Fruit fly (Drosophila melanogaster) whole organism, embryonic: ENCODE results near the gene CG5506.

Experiments used
- CG10147 ChIP-seq: fragments of 200-800 bp; sonication (Bioruptor generic); optimal IDR thresholded peaks from 2 replicates; lab custom pipeline; 2019; ENCODE audit warnings: missing biosample characterization, mild to moderate bottlenecking, missing genetic modification characterization, moderate library complexity
- CG10431 ChIP-seq: fragments of 200-800 bp; sonication (Bioruptor generic); optimal IDR thresholded peaks from 3 replicates; lab custom pipeline; 2018; ENCODE audit warnings: missing biosample characterization, mild to moderate bottlenecking, missing genetic modification characterization
- CG10654 ChIP-seq: fragments of 200-800 bp; sonication (Bioruptor generic); optimal IDR thresholded peaks from 2 replicates; lab custom pipeline; 2016; ENCODE audit warnings: missing biosample characterization, missing genetic modification characterization
- CG12299 ChIP-seq: fragments of 200-800 bp; sonication (Bioruptor generic); optimal IDR thresholded peaks from 2 replicates; lab custom pipeline; 2018; ENCODE audit warnings: missing biosample characterization, mild to moderate bottlenecking, missing genetic modification characterization
- CG12391 ChIP-seq: fragments of 200-800 bp; sonication (Bioruptor generic); optimal IDR thresholded peaks from 3 replicates; lab custom pipeline; 2018; ENCODE audit warnings: missing biosample characterization, mild to moderate bottlenecking, missing genetic modification characterization, moderate library complexity
- CG12744 ChIP-seq: fragments of 200-800 bp; sonication (Bioruptor generic); optimal IDR thresholded peaks from 2 replicates; lab custom pipeline; 2016; ENCODE audit warnings: missing biosample characterization, missing genetic modification characterization
- CG12769 ChIP-seq: fragments of 200-800 bp; sonication (Bioruptor generic); optimal IDR thresholded peaks from 2 replicates; lab custom pipeline; 2019; ENCODE audit warnings: missing biosample characterization, mild to moderate bottlenecking, missing genetic modification characterization, moderate library complexity
- CG13624 ChIP-seq: fragments of 200-800 bp; sonication (Bioruptor generic); optimal IDR thresholded peaks from 2 replicates; lab custom pipeline; 2016; ENCODE audit warnings: missing biosample characterization, missing genetic modification characterization
- CG13894 ChIP-seq: fragments of 200-800 bp; sonication (Bioruptor generic); optimal IDR thresholded peaks from 3 replicates; lab custom pipeline; 2018; ENCODE audit warnings: missing biosample characterization, mild to moderate bottlenecking, missing genetic modification characterization, moderate library complexity
- CG14710 ChIP-seq: fragments of 200-800 bp; sonication (Bioruptor generic); optimal IDR thresholded peaks from 3 replicates; lab custom pipeline; 2019; ENCODE audit warnings: missing biosample characterization, mild to moderate bottlenecking, missing genetic modification characterization, moderate library complexity
- CG14860 ChIP-seq: fragments of 200-800 bp; sonication (Bioruptor generic); IDR thresholded peaks from 3 replicates; pipeline ENCODE4 v1.3.6; 2022; ENCODE audit warnings: missing biosample characterization, missing genetic modification characterization; ENCODE audit not compliant: partially characterized antibody
- CG15269 ChIP-seq: fragments of 200-800 bp; sonication (Bioruptor generic); optimal IDR thresholded peaks from 2 replicates; lab custom pipeline; 2018; ENCODE audit warnings: missing biosample characterization, mild to moderate bottlenecking, missing genetic modification characterization, moderate library complexity
- CG1602 ChIP-seq: fragments of 200-800 bp; sonication (Bioruptor generic); optimal IDR thresholded peaks from 3 replicates; lab custom pipeline; 2016; ENCODE audit warnings: missing biosample characterization, missing genetic modification characterization
- CG18619 ChIP-seq: fragments of 200-800 bp; sonication (Bioruptor generic); optimal IDR thresholded peaks from 3 replicates; lab custom pipeline; 2017; ENCODE audit warnings: missing biosample characterization, mild to moderate bottlenecking, missing genetic modification characterization
- CG2129 ChIP-seq: fragments of 200-800 bp; sonication (Bioruptor generic); IDR thresholded peaks from 2 replicates; pipeline ENCODE4 v1.3.6; 2022; ENCODE audit warnings: missing biosample characterization, missing genetic modification characterization; ENCODE audit not compliant: partially characterized antibody
- CG3847 ChIP-seq: fragments of 200-800 bp; sonication (Bioruptor generic); IDR thresholded peaks from 2 replicates; pipeline ENCODE4 v1.3.6; 2022; ENCODE audit warnings: missing biosample characterization, missing genetic modification characterization
- CG4282 ChIP-seq: fragments of 200-800 bp; sonication (Bioruptor generic); optimal IDR thresholded peaks from 2 replicates; lab custom pipeline; 2016; ENCODE audit warnings: missing biosample characterization, missing genetic modification characterization
- CG4820 ChIP-seq: fragments of 200-800 bp; sonication (Bioruptor generic); optimal IDR thresholded peaks from 3 replicates; lab custom pipeline; 2016; ENCODE audit warnings: missing biosample characterization, missing genetic modification characterization
- CG6683 ChIP-seq: fragments of 200-800 bp; sonication (Bioruptor generic); optimal IDR thresholded peaks from 2 replicates; lab custom pipeline; 2017; ENCODE audit warnings: missing biosample characterization, mild to moderate bottlenecking, missing genetic modification characterization, missing genetic modification reagents
- CG7357 ChIP-seq: fragments of 200-800 bp; sonication (Bioruptor generic); IDR thresholded peaks from 3 replicates; pipeline ENCODE4 v1.3.6; 2022; ENCODE audit warnings: missing biosample characterization, missing genetic modification characterization
- CG7556 ChIP-seq: fragments of 200-800 bp; sonication (Bioruptor generic); optimal IDR thresholded peaks from 2 replicates; lab custom pipeline; 2017; ENCODE audit warnings: missing biosample characterization, mild to moderate bottlenecking, missing genetic modification characterization
- CG9609 ChIP-seq: fragments of 200-800 bp; sonication (Bioruptor generic); optimal IDR thresholded peaks from 3 replicates; lab custom pipeline; 2016; ENCODE audit warnings: missing biosample characterization, missing genetic modification characterization
- Dp ChIP-seq: fragments of 200-800 bp; sonication (Bioruptor generic); optimal IDR thresholded peaks from 2 replicates; lab custom pipeline; 2018; ENCODE audit warnings: missing biosample characterization, mild to moderate bottlenecking, missing genetic modification characterization, moderate library complexity
- HLH3B ChIP-seq: fragments of 200-800 bp; sonication (Bioruptor generic); IDR thresholded peaks from 2 replicates; pipeline ENCODE4 v1.3.6; 2022; ENCODE audit warnings: missing biosample characterization, missing genetic modification characterization
- HLH4C ChIP-seq: fragments of 200-800 bp; sonication (Bioruptor generic); IDR thresholded peaks from 3 replicates; pipeline ENCODE4 v1.3.6; 2022; ENCODE audit warnings: missing biosample characterization, missing genetic modification characterization; ENCODE audit not compliant: partially characterized antibody
- Max ChIP-seq: fragments of 200-800 bp; sonication (Bioruptor generic); optimal IDR thresholded peaks from 2 replicates; lab custom pipeline; 2016; ENCODE audit warnings: missing biosample characterization, mild to moderate bottlenecking, missing genetic modification characterization
- Ptx1 ChIP-seq: fragments of 200-800 bp; sonication (Bioruptor generic); IDR thresholded peaks from 2 replicates; pipeline ENCODE4 v1.3.6; 2022; ENCODE audit warnings: missing biosample characterization, missing genetic modification characterization
- Rx ChIP-seq: fragments of 200-800 bp; sonication (Bioruptor generic); IDR thresholded peaks from 2 replicates; pipeline ENCODE4 v1.3.6; 2022; ENCODE audit warnings: missing biosample characterization, missing genetic modification characterization
- Ssrp ChIP-seq: fragments of 200-800 bp; sonication (Bioruptor generic); optimal IDR thresholded peaks from 2 replicates; lab custom pipeline; 2018; ENCODE audit warnings: missing biosample characterization, mild to moderate bottlenecking, missing genetic modification characterization, moderate library complexity
- TFAM ChIP-seq: fragments of 200-800 bp; sonication (Bioruptor generic); optimal IDR thresholded peaks from 2 replicates; lab custom pipeline; 2017; ENCODE audit warnings: missing biosample characterization, missing genetic modification characterization, inconsistent platforms
- Usf ChIP-seq: fragments of 200-800 bp; sonication (Bioruptor generic); optimal IDR thresholded peaks from 2 replicates; lab custom pipeline; 2017; ENCODE audit warnings: missing genotype, missing biosample characterization, missing genetic modification characterization
- Xrp1 ChIP-seq: fragments of 200-800 bp; sonication (Bioruptor generic); IDR thresholded peaks from 2 replicates; pipeline ENCODE4 v1.3.6; 2022; ENCODE audit warnings: missing biosample characterization, missing genetic modification characterization
- ab ChIP-seq: fragments of 200-800 bp; sonication (Bioruptor generic); optimal IDR thresholded peaks from 2 replicates; lab custom pipeline; 2016; ENCODE audit warnings: missing biosample characterization, missing genetic modification characterization
- bigmax ChIP-seq: fragments of 200-800 bp; sonication (Bioruptor generic); optimal IDR thresholded peaks from 2 replicates; lab custom pipeline; 2018; ENCODE audit warnings: missing biosample characterization, mild to moderate bottlenecking, missing genetic modification characterization
- caup ChIP-seq: fragments of 200-800 bp; sonication (Bioruptor generic); optimal IDR thresholded peaks from 3 replicates; lab custom pipeline; 2017; ENCODE audit warnings: missing biosample characterization, mild to moderate bottlenecking, missing genetic modification characterization, moderate library complexity; ENCODE audit not compliant: severe bottlenecking
- chif ChIP-seq, 2 experiments: fragments of 200-800 bp; sonication (Bioruptor generic); optimal IDR thresholded peaks; 3 replicates each; lab custom pipeline; 2016; ENCODE audit warnings: missing biosample characterization in 2 of 2, missing genetic modification characterization in 2 of 2
- disco-r ChIP-seq: fragments of 200-800 bp; sonication (Bioruptor generic); optimal IDR thresholded peaks from 2 replicates; lab custom pipeline; 2016; ENCODE audit warnings: missing biosample characterization, missing genetic modification characterization
- fru ChIP-seq: fragments of >200 bp; optimal IDR thresholded peaks from 2 replicates; lab custom pipeline; 2017
- ftz-f1 ChIP-seq: fragments of 200-800 bp; sonication (Bioruptor generic); optimal IDR thresholded peaks from 2 replicates; lab custom pipeline; 2016; ENCODE audit warnings: missing biosample characterization, missing genetic modification characterization
- gcm2 ChIP-seq: fragments of 200-800 bp; sonication (Bioruptor generic); optimal IDR thresholded peaks from 2 replicates; lab custom pipeline; 2016; ENCODE audit warnings: missing biosample characterization, missing genetic modification characterization
- grn ChIP-seq: fragments of 200-800 bp; sonication (Bioruptor generic); optimal IDR thresholded peaks from 3 replicates; lab custom pipeline; 2017; ENCODE audit warnings: missing biosample characterization, missing genetic modification characterization
- jing ChIP-seq: fragments of 200-800 bp; sonication (Bioruptor generic); optimal IDR thresholded peaks from 2 replicates; lab custom pipeline; 2018; ENCODE audit warnings: missing biosample characterization, mild to moderate bottlenecking, missing genetic modification characterization
- repo ChIP-seq: fragments of 200-800 bp; sonication (Bioruptor generic); optimal IDR thresholded peaks from 2 replicates; lab custom pipeline; 2016; ENCODE audit warnings: missing biosample characterization, missing genetic modification characterization
- sens-2 ChIP-seq: fragments of 200-800 bp; sonication (Bioruptor generic); IDR thresholded peaks from 2 replicates; pipeline ENCODE4 v1.3.6; 2022; ENCODE audit warnings: missing biosample characterization, missing genetic modification characterization
- sob ChIP-seq: fragments of 200-800 bp; sonication (Bioruptor generic); IDR thresholded peaks from 2 replicates; pipeline ENCODE4 v1.3.6; 2022; ENCODE audit warnings: missing biosample characterization, missing genetic modification characterization
- trem ChIP-seq: fragments of 200-800 bp; optimal IDR thresholded peaks from 3 replicates; lab custom pipeline; 2019; ENCODE audit warnings: missing biosample characterization, mild to moderate bottlenecking, missing genetic modification characterization, moderate library complexity
- twi ChIP-seq: fragments of 200-800 bp; optimal IDR thresholded peaks from 2 replicates; lab custom pipeline; 2019; ENCODE audit warnings: missing biosample characterization, mild to moderate bottlenecking, missing genetic modification characterization, moderate library complexity
- zen2 ChIP-seq: fragments of 200-800 bp; sonication (Bioruptor generic); IDR thresholded peaks from 3 replicates; pipeline ENCODE4 v1.3.6; 2022; ENCODE audit warnings: missing biosample characterization, missing genetic modification characterization; ENCODE audit not compliant: partially characterized antibody
- zf30C ChIP-seq: fragments of 200-800 bp; sonication (Bioruptor generic); optimal IDR thresholded peaks from 3 replicates; lab custom pipeline; 2018; ENCODE audit warnings: missing biosample characterization, mild to moderate bottlenecking, missing genetic modification characterization

The CG5506 gene

dm6 chr3L:17856655-17857479, 27.3 kb downstream of the CG5506 start, which contains the start of gene CG5535 (continued):
- TF ChIP-seq sens-2, result no peak
- peak; percentile 90 for TF ChIP-seq CG18619
- TF ChIP-seq CG13894 (tag; lab: Kevin White, UChicago), result peak; percentile 40
- peak; percentile 80 for TF ChIP-seq Usf
- TF ChIP-seq sob (GFP tag; lab: Robert Waterston, UW), result peak; percentile 77
- no peak for TF ChIP-seq gcm2 (GFP tag; lab: Kevin White, UChicago)
- peak; percentile 47 for TF ChIP-seq CG12299
- no peak for TF ChIP-seq repo (GFP tag; lab: Kevin White, UChicago)
- peak in 1 of 2 experiments; percentile 41 for TF ChIP-seq chif (GFP tag; optimal IDR thresholded peaks at IDR 0.05; lab: Kevin White, UChicago)
- TF ChIP-seq CG2129 (GFP tag; lab: Robert Waterston, UW), result no peak
- peak; percentile 92 for TF ChIP-seq CG14710
- peak; percentile 86 for TF ChIP-seq CG10147
- no peak for TF ChIP-seq zf30C (GFP tag; lab: Kevin White, UChicago)
- TF ChIP-seq CG12769 (tag; lab: Kevin White, UChicago), result peak; percentile 75
- peak; percentile 65 for TF ChIP-seq Rx (GFP tag; lab: Robert Waterston, UW)
- no peak for TF ChIP-seq Dp (GFP tag; lab: Kevin White, UChicago)
- TF ChIP-seq HLH4C (GFP tag; lab: Robert Waterston, UW), result no peak
- TF ChIP-seq Xrp1 (GFP tag; lab: Robert Waterston, UW), result peak; percentile 63
- no peak for TF ChIP-seq jing (GFP tag; lab: Kevin White, UChicago)
- no peak for TF ChIP-seq grn (GFP tag; lab: Kevin White, UChicago)
- TF ChIP-seq zen2 (GFP tag; lab: Robert Waterston, UW), result no peak
- peak; percentile 56 for TF ChIP-seq caup (GFP tag; lab: Kevin White, UChicago)
- TF ChIP-seq TFAM (GFP tag; lab: Kevin White, UChicago), result no peak
- TF ChIP-seq CG14860, result no peak
- TF ChIP-seq ab (GFP tag; lab: Kevin White, UChicago), result no peak
- peak; percentile 70 for TF ChIP-seq CG1602 (GFP tag; lab: Kevin White, UChicago)
- peak; percentile 88 for TF ChIP-seq CG12391
- no peak for TF ChIP-seq fru (lab: Kevin White, UChicago)
- no peak for TF ChIP-seq bigmax
- peak; percentile 43 for TF ChIP-seq CG10654 (GFP tag; lab: Kevin White, UChicago)
- peak; percentile 84 for TF ChIP-seq CG15269 (tag; lab: Kevin White, UChicago)
- TF ChIP-seq CG12744 (GFP tag; lab: Kevin White, UChicago), result no peak
- peak; percentile 42 for TF ChIP-seq CG4820
- peak; percentile 9 for TF ChIP-seq trem (tag; lab: Kevin White, UChicago)
- peak; percentile 48 for TF ChIP-seq Max
- TF ChIP-seq CG7556 (GFP tag; lab: Kevin White, UChicago), result peak; percentile 97
- TF ChIP-seq Ssrp (tag; lab: Kevin White, UChicago), result peak; percentile 87
- no peak for TF ChIP-seq CG4282
- no peak for TF ChIP-seq ftz-f1 (GFP tag; lab: Kevin White, UChicago)
- TF ChIP-seq CG3847 (GFP tag; lab: Robert Waterston, UW), result peak; percentile 51
- TF ChIP-seq CG10431 (GFP tag; lab: Kevin White, UChicago), result peak; percentile 59
- peak; percentile 71 for TF ChIP-seq twi (tag; lab: Kevin White, UChicago)
- TF ChIP-seq Ptx1 (GFP tag; lab: Robert Waterston, UW), result peak; percentile 60
- TF ChIP-seq CG9609 (GFP tag; lab: Kevin White, UChicago), result peak; percentile 25
- peak; percentile 53; the same call in 2 of the 3 replicates for TF ChIP-seq CG7357 (GFP tag; lab: Robert Waterston, UW)
- peak; percentile 30 for TF ChIP-seq CG13624 (GFP tag; lab: Kevin White, UChicago)
- no peak for TF ChIP-seq disco-r (GFP tag; lab: Kevin White, UChicago)
- peak; percentile 45; the same call in 1 of the 2 replicates for TF ChIP-seq HLH3B (GFP tag; lab: Robert Waterston, UW)
- peak; percentile 33 for TF ChIP-seq CG6683 (GFP tag; lab: Kevin White, UChicago)
